Worm (Caenorhabditis elegans) whole organism, mixed stage, embryonic: ENCODE results near the gene srd-28.

Source experiments
- M03D4.4 ChIP-seq: sonication (generic microtip); optimal IDR thresholded peaks from 2 replicates; lab custom pipeline; 2017; ENCODE audit warnings: mild to moderate bottlenecking, missing genetic modification characterization, missing compliant biosample characterization
- bed-3 ChIP-seq: fragments of 200-800 bp; sonication (Bioruptor generic); optimal IDR thresholded peaks from 3 replicates; lab custom pipeline; 2018; ENCODE audit warnings: mild to moderate bottlenecking, missing genetic modification characterization, moderate library complexity, missing compliant biosample characterization
- blmp-1 ChIP-seq: fragments of 150-350 bp; optimal IDR thresholded peaks from 2 replicates; lab custom pipeline; 2014; ENCODE audit warnings: missing biosample characterization, missing genetic modification characterization
- ceh-39 ChIP-seq: fragments of 150-350 bp; optimal IDR thresholded peaks from 2 replicates; lab custom pipeline; 2014; ENCODE audit warnings: missing biosample characterization, missing genetic modification characterization
- ceh-43 ChIP-seq: fragments of 200-800 bp; sonication (Bioruptor generic); optimal IDR thresholded peaks from 2 replicates; lab custom pipeline; 2018; ENCODE audit warnings: mild to moderate bottlenecking, missing genetic modification characterization, moderate library complexity, missing compliant biosample characterization
- ceh-83 ChIP-seq: fragments of 200-800 bp; sonication (Bioruptor generic); optimal IDR thresholded peaks from 2 replicates; lab custom pipeline; 2018; ENCODE audit warnings: mild to moderate bottlenecking, missing genetic modification characterization, missing compliant biosample characterization
- ces-1 ChIP-seq: fragments of 150-350 bp; optimal IDR thresholded peaks from 2 replicates; lab custom pipeline; 2014; ENCODE audit warnings: missing biosample characterization, missing genetic modification reagents, missing genetic modification characterization
- cnd-1 ChIP-seq: fragments of 200-800 bp; sonication (Bioruptor generic); optimal IDR thresholded peaks from 2 replicates; lab custom pipeline; 2018; ENCODE audit warnings: mild to moderate bottlenecking, missing genetic modification characterization, missing compliant biosample characterization
- drap-1 ChIP-seq: fragments of 200-800 bp; sonication (Bioruptor generic); optimal IDR thresholded peaks from 3 replicates; lab custom pipeline; 2018; ENCODE audit warnings: mild to moderate bottlenecking, missing genetic modification characterization, missing compliant biosample characterization
- elt-1 ChIP-seq: sonication (generic microtip); optimal IDR thresholded peaks from 2 replicates; lab custom pipeline; 2017; ENCODE audit warnings: missing genetic modification characterization, mild to moderate bottlenecking, missing compliant biosample characterization, antibody characterized with exemption, moderate library complexity, borderline replicate concordance; ENCODE audit not compliant: insufficient read depth
- elt-3 ChIP-seq: fragments of 150-350 bp; optimal IDR thresholded peaks from 2 replicates; lab custom pipeline; 2014; ENCODE audit warnings: missing biosample characterization, missing genetic modification characterization
- flh-1 ChIP-seq: fragments of 200-800 bp; sonication (Bioruptor generic); optimal IDR thresholded peaks from 2 replicates; lab custom pipeline; 2018; ENCODE audit warnings: mild to moderate bottlenecking, missing genetic modification characterization, moderate library complexity, missing compliant biosample characterization
- ham-2 ChIP-seq: fragments of 200-800 bp; sonication (Bioruptor generic); optimal IDR thresholded peaks from 2 replicates; lab custom pipeline; 2018; ENCODE audit warnings: mild to moderate bottlenecking, missing genetic modification characterization, missing compliant biosample characterization
- hlh-1 ChIP-seq: fragments of 150-350 bp; optimal IDR thresholded peaks from 2 replicates; lab custom pipeline; 2014; ENCODE audit warnings: missing biosample characterization, missing genetic modification reagents, missing genetic modification characterization
- lin-13 ChIP-seq: fragments of 150-350 bp; optimal IDR thresholded peaks from 2 replicates; lab custom pipeline; 2014; ENCODE audit warnings: missing biosample characterization, missing genetic modification characterization
- lsy-2 ChIP-seq: fragments of 150-350 bp; optimal IDR thresholded peaks from 2 replicates; lab custom pipeline; 2014; ENCODE audit warnings: missing biosample characterization, missing genetic modification characterization
- mab-5 ChIP-seq: fragments of 150-350 bp; optimal IDR thresholded peaks from 2 replicates; lab custom pipeline; 2014; ENCODE audit warnings: missing biosample characterization, missing genetic modification characterization
- mep-1 ChIP-seq: fragments of 150-350 bp; optimal IDR thresholded peaks from 2 replicates; lab custom pipeline; 2017; ENCODE audit warnings: missing biosample characterization, missing genetic modification reagents, missing genetic modification characterization, inconsistent platforms
- mls-2 ChIP-seq: sonication (generic microtip); optimal IDR thresholded peaks from 2 replicates; lab custom pipeline; 2016; ENCODE audit warnings: mild to moderate bottlenecking, missing genetic modification characterization, moderate library complexity, missing compliant biosample characterization
- nhr-12 ChIP-seq: fragments of 150-350 bp; optimal IDR thresholded peaks from 2 replicates; lab custom pipeline; 2014; ENCODE audit warnings: missing biosample characterization, missing genetic modification characterization
- nhr-2 ChIP-seq: fragments of 150-350 bp; optimal IDR thresholded peaks from 2 replicates; lab custom pipeline; 2014; ENCODE audit warnings: missing biosample characterization, missing genetic modification characterization
- nhr-237 ChIP-seq: fragments of 150-350 bp; optimal IDR thresholded peaks from 2 replicates; lab custom pipeline; 2014; ENCODE audit warnings: missing biosample characterization, missing genetic modification characterization
- nhr-28 ChIP-seq: fragments of 150-350 bp; optimal IDR thresholded peaks from 2 replicates; lab custom pipeline; 2014; ENCODE audit warnings: missing biosample characterization, missing genetic modification characterization
- nhr-76 ChIP-seq: sonication (generic microtip); optimal IDR thresholded peaks from 2 replicates; lab custom pipeline; 2017; ENCODE audit warnings: missing biosample characterization, missing genetic modification characterization
- pha-4 ChIP-seq: fragments of 150-350 bp; optimal IDR thresholded peaks from 2 replicates; lab custom pipeline; 2018; ENCODE audit warnings: missing biosample characterization, missing genetic modification reagents, missing genetic modification characterization
- sem-2 ChIP-seq: fragments of 200-800 bp; sonication (Bioruptor generic); optimal IDR thresholded peaks from 2 replicates; lab custom pipeline; 2018; ENCODE audit warnings: mild to moderate bottlenecking, missing genetic modification characterization, missing compliant biosample characterization
- snpc-4 ChIP-seq: fragments of 150-350 bp; optimal IDR thresholded peaks from 2 replicates; lab custom pipeline; 2014; ENCODE audit warnings: missing biosample characterization, missing genetic modification characterization
- sptf-1 ChIP-seq: sonication (generic microtip); optimal IDR thresholded peaks from 2 replicates; lab custom pipeline; 2017; ENCODE audit warnings: mild to moderate bottlenecking, missing genetic modification characterization, moderate library complexity, missing compliant biosample characterization
- tbx-8 ChIP-seq: fragments of 200-800 bp; sonication (Bioruptor generic); optimal IDR thresholded peaks from 2 replicates; lab custom pipeline; 2018; ENCODE audit warnings: mild to moderate bottlenecking, missing genetic modification characterization, moderate library complexity, missing compliant biosample characterization
- unc-120 ChIP-seq: sonication (generic microtip); optimal IDR thresholded peaks from 2 replicates; lab custom pipeline; 2017; ENCODE audit warnings: missing genetic modification characterization, missing compliant biosample characterization; ENCODE audit not compliant: poor library complexity, severe bottlenecking
- unc-39 ChIP-seq: fragments of 150-350 bp; optimal IDR thresholded peaks from 2 replicates; lab custom pipeline; 2014; ENCODE audit warnings: missing biosample characterization, missing genetic modification characterization
- zip-8 ChIP-seq: fragments of 150-350 bp; optimal IDR thresholded peaks from 2 replicates; lab custom pipeline; 2014; ENCODE audit warnings: missing biosample characterization, missing genetic modification characterization
- ztf-11 ChIP-seq: fragments of 150-350 bp; optimal IDR thresholded peaks from 2 replicates; lab custom pipeline; 2014; ENCODE audit warnings: missing biosample characterization, missing genetic modification characterization

srd-28 gene

ce11 chrV:15272263-15272662 is 21.9 kb downstream of the srd-28 start, which contains the start of gene T10H4.4:
Gene T10H4.4 (minus strand): TSS chrV:15272363.
- TF ChIP-seq ceh-83 (GFP tag; lab: Kevin White, UChicago) (no peak), ceh-43 (no peak), cnd-1 (tag; lab: Kevin White, UChicago) (no peak), nhr-76 (no peak), elt-1 (tag; lab: Kevin White, UChicago) (no peak), tbx-8 (GFP tag; lab: Kevin White, UChicago) (no peak), elt-3 (tag; lab: Kevin White, UChicago) (no peak), snpc-4 (tag; lab: Kevin White, UChicago) (no peak), nhr-2 (tag; lab: Kevin White, UChicago) (no peak), unc-120 (tag; lab: Kevin White, UChicago) (no peak), nhr-237 (tag; lab: Kevin White, UChicago) (no peak), flh-1 (GFP tag; lab: Kevin White, UChicago) (no peak), unc-39 (no peak), mep-1 (tag; lab: Kevin White, UChicago) (no peak), lsy-2 (tag; lab: Kevin White, UChicago) (no peak), ztf-11 (tag; lab: Kevin White, UChicago) (no peak)

- TF ChIP-seq ham-2 (GFP tag; lab: Kevin White, UChicago) (no peak), elt-1 (tag; lab: Kevin White, UChicago) (no peak), ces-1 (GFP tag; lab: Kevin White, UChicago) (no peak), ceh-39 (no peak), hlh-1 (tag; lab: Kevin White, UChicago) (no peak), lsy-2 (tag; lab: Kevin White, UChicago) (no peak), cnd-1 (tag; lab: Kevin White, UChicago) (no peak), M03D4.4 (tag; lab: Kevin White, UChicago) (no peak), unc-120 (tag; lab: Kevin White, UChicago) (no peak), sem-2 (GFP tag; lab: Kevin White, UChicago) (no peak), nhr-12 (tag; lab: Kevin White, UChicago) (no peak), sptf-1 (no peak), ceh-83 (GFP tag; lab: Kevin White, UChicago) (no peak), mab-5 (tag; lab: Kevin White, UChicago) (no peak), nhr-2 (tag; lab: Kevin White, UChicago) (no peak), nhr-76 (no peak), elt-3 (tag; lab: Kevin White, UChicago) (no peak)
These were observed 24.4 kb downstream of the srd-28 start, which contains the start of gene srw-16 for ce11 chrV:15274757-15275156. Gene srw-16 (minus strand): TSS chrV:15274857.

- no peak for TF ChIP-seq sptf-1
- TF ChIP-seq M03D4.4 (tag; lab: Kevin White, UChicago), result no peak
- TF ChIP-seq snpc-4 (tag; lab: Kevin White, UChicago), result no peak
- no peak for TF ChIP-seq zip-8 (tag; lab: Kevin White, UChicago)
- no peak for TF ChIP-seq lsy-2 (tag; lab: Kevin White, UChicago)
These were observed 26.5 kb downstream of the srd-28 start, which contains the start of gene srw-17 for ce11 chrV:15276915-15277314. Gene srw-17 (minus strand): TSS chrV:15277015.

ce11 chrV:15281279-15281949 is 31.0 kb downstream of the srd-28 start, which contains the start of the genes srw-19 and srx-51:
Gene srw-19 (minus strand): TSS chrV:15281379.
Gene srx-51 (plus strand): TSS chrV:15281899.
- TF ChIP-seq ztf-11 (tag; lab: Kevin White, UChicago) (no peak), elt-3 (tag; lab: Kevin White, UChicago) (no peak), blmp-1 (tag; lab: Kevin White, UChicago) (no peak), mep-1 (tag; lab: Kevin White, UChicago) (no peak), mls-2 (tag; lab: Kevin White, UChicago) (no peak), nhr-76 (no peak), nhr-28 (tag; lab: Kevin White, UChicago) (no peak), snpc-4 (tag; lab: Kevin White, UChicago) (no peak), nhr-2 (tag; lab: Kevin White, UChicago) (no peak), lin-13 (tag; lab: Kevin White, UChicago) (no peak), sem-2 (GFP tag; lab: Kevin White, UChicago) (no peak), ceh-39 (no peak), pha-4 (no peak), bed-3 (GFP tag; lab: Kevin White, UChicago) (no peak), ham-2 (GFP tag; lab: Kevin White, UChicago) (no peak), elt-1 (tag; lab: Kevin White, UChicago) (no peak), drap-1 (no peak), lsy-2 (tag; lab: Kevin White, UChicago) (no peak), M03D4.4 (tag; lab: Kevin White, UChicago) (no peak), hlh-1 (tag; lab: Kevin White, UChicago) (no peak)
